Fruit fly (Drosophila melanogaster): ENCODE results near the gene CG3062.
A peak's percentile ranks its signal among the peaks of the same experiment; 100 is the strongest.

The CG3062 gene

DNA sequence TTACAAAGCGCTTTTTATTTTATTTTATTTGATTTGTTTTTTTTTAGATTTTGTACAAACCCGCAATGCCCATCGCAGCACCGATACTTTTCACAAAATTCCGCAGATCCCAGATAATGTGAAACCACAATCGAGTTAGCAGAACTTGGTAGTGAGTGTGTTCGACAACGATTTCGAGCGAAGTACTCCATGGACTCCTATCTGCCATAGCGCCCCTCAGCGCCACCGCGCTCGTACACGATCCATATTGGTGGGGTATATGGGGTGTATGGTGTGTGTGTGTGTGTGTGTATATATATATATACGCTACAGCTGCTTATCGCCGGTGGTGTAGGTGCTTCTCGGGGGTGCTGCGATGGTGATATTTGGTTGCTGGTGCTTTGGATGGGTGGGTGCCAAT is 32.2 kb downstream of the CG3062 start (continued):
- TF ChIP-seq CG7987 (GFP tag; optimal IDR thresholded peaks at IDR 0.05), result no peak
- TF ChIP-seq lilli (GFP tag; optimal IDR thresholded peaks at IDR 0.05), result no peak
- no peak for TF ChIP-seq CG17612 (GFP tag; IDR thresholded peaks at IDR 0.05)
- no peak for TF ChIP-seq Sry-δ (GFP tag; optimal IDR thresholded peaks at IDR 0.05)
- no peak for TF ChIP-seq nau (GFP tag; optimal IDR thresholded peaks at IDR 0.05)
- TF ChIP-seq slou (GFP tag; optimal IDR thresholded peaks at IDR 0.05), result no peak
- no peak for TF ChIP-seq CG18476 (GFP tag; optimal IDR thresholded peaks at IDR 0.05)
- TF ChIP-seq mirr (GFP tag; optimal IDR thresholded peaks at IDR 0.05), result peak; percentile 67
- no peak for TF ChIP-seq CG5180 (GFP tag; optimal IDR thresholded peaks at IDR 0.05)
- TF ChIP-seq Dip2 (GFP tag; IDR thresholded peaks at IDR 0.05), result no peak
- TF ChIP-seq CG8089 (GFP tag; optimal IDR thresholded peaks at IDR 0.05), result no peak
- no peak for TF ChIP-seq chif (GFP tag; optimal IDR thresholded peaks at IDR 0.05)
- no peak for TF ChIP-seq phol (tag; optimal IDR thresholded peaks at IDR 0.05)
- TF ChIP-seq CG8290 (GFP tag; optimal IDR thresholded peaks at IDR 0.05), result no peak
- peak in 1 of 2 experiments; percentile 32 for TF ChIP-seq CG8290 (tag; optimal IDR thresholded peaks at IDR 0.05)
- TF ChIP-seq Drgx (GFP tag; IDR thresholded peaks at IDR 0.05), result no peak
- no peak for TF ChIP-seq dmrt11E (tag; optimal IDR thresholded peaks at IDR 0.05)

DNA sequence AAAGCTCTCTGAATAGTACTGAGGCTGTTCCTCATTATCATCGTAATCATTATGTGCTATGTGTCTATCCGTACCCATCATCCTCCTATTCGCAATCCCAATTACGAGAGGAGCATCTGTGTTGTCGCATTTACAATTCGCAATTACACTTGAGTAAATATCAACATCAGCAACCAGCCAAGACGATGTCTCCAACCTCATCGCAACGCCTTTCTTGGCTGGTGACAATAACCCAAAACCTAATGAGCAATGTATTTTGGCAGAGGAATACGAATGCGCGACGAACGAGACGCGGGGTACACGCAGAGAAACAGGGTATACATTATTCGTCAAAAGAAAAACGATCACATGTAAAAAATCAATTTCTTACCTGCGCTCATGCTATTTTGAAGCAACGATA is 34.2 kb downstream of the CG3062 start:
- TF ChIP-seq bsh (GFP tag; optimal IDR thresholded peaks at IDR 0.05), result no peak
- TF ChIP-seq schlank (tag; optimal IDR thresholded peaks at IDR 0.05), result peak; percentile 83
- no peak for TF ChIP-seq oc (tag; optimal IDR thresholded peaks at IDR 0.05)
- TF ChIP-seq chn (GFP tag; optimal IDR thresholded peaks at IDR 0.05), result no peak
- peak; percentile 55 for TF ChIP-seq CG15514 (GFP tag; optimal IDR thresholded peaks at IDR 0.05)
- TF ChIP-seq pnt (GFP tag; optimal IDR thresholded peaks at IDR 0.05), result no peak
- no peak for TF ChIP-seq ftz-f1 (GFP tag; optimal IDR thresholded peaks at IDR 0.05)
- peak; percentile 43 for TF ChIP-seq HHEX (GFP tag; optimal IDR thresholded peaks at IDR 0.05)
- TF ChIP-seq Vsx1 (GFP tag; optimal IDR thresholded peaks at IDR 0.05), result no peak
- peak; percentile 16 for TF ChIP-seq CG3407 (GFP tag; optimal IDR thresholded peaks at IDR 0.05)
- TF ChIP-seq CG10366 (GFP tag; IDR thresholded peaks at IDR 0.05), result no peak
- TF ChIP-seq Ets97D (GFP tag; optimal IDR thresholded peaks at IDR 0.05), result no peak
- peak; percentile 34 for TF ChIP-seq NK7.1 (GFP tag; optimal IDR thresholded peaks at IDR 0.05)
- TF ChIP-seq Hmr (GFP tag; optimal IDR thresholded peaks at IDR 0.05), result peak; percentile 69
- TF ChIP-seq CG7357 (GFP tag; IDR thresholded peaks at IDR 0.05), result no peak
- TF ChIP-seq Side (GFP tag; optimal IDR thresholded peaks at IDR 0.05), result no peak
- TF ChIP-seq pho (GFP tag; optimal IDR thresholded peaks at IDR 0.05), result peak; percentile 46
- TF ChIP-seq CG7372 (GFP tag; IDR thresholded peaks at IDR 0.05), result no peak
- no peak for TF ChIP-seq CG12744 (GFP tag; optimal IDR thresholded peaks at IDR 0.05)
- no peak for TF ChIP-seq corto (GFP tag; optimal IDR thresholded peaks at IDR 0.05)
- no peak for TF ChIP-seq CG6654 (GFP tag; optimal IDR thresholded peaks at IDR 0.05)
- TF ChIP-seq sna (GFP tag; IDR thresholded peaks at IDR 0.05; ENCODE audit: partially characterized antibody), result no peak
- TF ChIP-seq Lpt (GFP tag; optimal IDR thresholded peaks at IDR 0.05), result no peak
- no peak for TF ChIP-seq ttk (GFP tag; IDR thresholded peaks at IDR 0.05)
- TF ChIP-seq CG32772 (GFP tag; IDR thresholded peaks at IDR 0.05), result no peak
- no peak for TF ChIP-seq CG13775 (GFP tag; optimal IDR thresholded peaks at IDR 0.05)
- TF ChIP-seq CG12942 (GFP tag; optimal IDR thresholded peaks at IDR 0.05), result no peak
- no peak for TF ChIP-seq CG8359 (GFP tag; optimal IDR thresholded peaks at IDR 0.05; ENCODE audit: borderline replicate concordance)
- no peak for TF ChIP-seq Sin3A (optimal IDR thresholded peaks at IDR 0.05)
- no peak for TF ChIP-seq unc-4 (GFP tag; IDR thresholded peaks at IDR 0.05; ENCODE audit: partially characterized antibody)
- TF ChIP-seq CG5953 (GFP tag; IDR thresholded peaks at IDR 0.05), result no peak
- 0 out of 3 replicates have a peak, but pooled peaks have one; percentile 22 for TF ChIP-seq otp (GFP tag; IDR thresholded peaks at IDR 0.05)
- no peak for TF ChIP-seq CG3847 (GFP tag; IDR thresholded peaks at IDR 0.05)
- TF ChIP-seq sens-2 (GFP tag; IDR thresholded peaks at IDR 0.05), result no peak
- no peak for TF ChIP-seq CG15601 (tag; optimal IDR thresholded peaks at IDR 0.05)
- no peak for TF ChIP-seq jumu (GFP tag; optimal IDR thresholded peaks at IDR 0.05)

All from whole organism, embryonic.